Fruit fly (Drosophila melanogaster): Measurements from ENCODE around the gene ClpX.

DNA sequence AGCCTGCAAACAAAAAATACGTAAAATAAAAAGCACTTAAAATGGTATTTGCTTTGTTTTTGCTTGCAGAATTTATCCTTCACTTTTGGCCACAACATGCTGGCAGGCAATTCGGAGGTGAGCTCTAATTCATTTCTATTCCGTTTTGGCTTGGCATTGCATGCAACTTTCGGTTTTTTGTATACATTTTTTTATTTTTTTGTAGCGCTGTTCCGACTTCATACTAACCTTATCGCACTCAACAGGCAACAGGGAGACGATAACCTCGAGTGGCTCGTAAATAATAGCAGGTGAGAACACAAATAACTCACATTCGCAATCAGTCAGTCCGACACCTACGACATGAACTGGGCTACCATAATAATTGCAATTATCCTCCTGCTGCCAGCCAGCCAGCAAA lies 44.7 kb upstream of the ClpX start, which contains the start of gene CG4783:
- TF ChIP-seq CG8478 (optimal IDR thresholded peaks at IDR 0.05) (no peak), CTCF (optimal IDR thresholded peaks at IDR 0.05) (no peak)
